Worm (Caenorhabditis elegans): ENCODE results near the gene nspb-8.
"Not testable (repeated sequence)": the region's sequence is repeated elsewhere in the genome, so short reads cannot be mapped to it uniquely, and the experiment has no call there.

DNA sequence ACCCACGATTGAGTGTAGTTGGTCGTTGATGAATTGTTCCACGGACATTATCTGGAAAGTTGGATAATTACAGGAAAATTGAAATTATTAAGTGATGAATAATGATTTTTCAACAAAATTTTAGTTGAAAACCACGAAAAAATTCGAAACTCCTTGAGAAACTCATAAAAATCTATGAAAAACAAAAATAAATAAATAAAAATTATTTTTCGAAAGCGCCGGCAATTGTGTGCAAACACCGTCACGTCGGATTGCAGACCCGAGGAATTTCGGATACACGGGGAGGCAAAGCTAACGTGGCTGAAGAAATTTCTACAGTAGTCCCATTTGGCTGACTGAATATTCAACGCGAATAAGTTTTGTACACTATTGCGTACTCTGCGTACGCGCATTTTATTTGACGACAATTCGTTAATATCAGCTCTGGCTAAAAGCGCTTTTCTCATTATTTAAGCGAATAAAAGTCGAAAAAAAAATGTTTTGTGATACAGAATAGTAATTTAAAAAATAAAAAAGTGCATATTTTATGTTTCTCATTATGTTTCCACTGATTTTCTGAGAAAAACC, 18.8 kb downstream of the nspb-8 start, which contains the start of gene mog-4:
- TF ChIP-seq unc-42 (tag; optimal IDR thresholded peaks at IDR 0.05) (peak; percentile 89), ceh-18 (tag; optimal IDR thresholded peaks at IDR 0.05) (peak; percentile 85), unc-3 (GFP tag; conservative IDR thresholded peaks at IDR 0.05) (peak; percentile 62; the same call in 1 of the 2 replicates), ceh-2 (tag; optimal IDR thresholded peaks at IDR 0.05) (peak; percentile 65)
- TF ChIP-seq fkh-10 (GFP tag; optimal IDR thresholded peaks at IDR 0.05); fkh-6 (tag; optimal IDR thresholded peaks at IDR 0.05); unc-3 (tag; optimal IDR thresholded peaks at IDR 0.05); nhr-11 (tag; optimal IDR thresholded peaks at IDR 0.05); dmd-4 (tag; optimal IDR thresholded peaks at IDR 0.05; ENCODE audit: borderline replicate concordance): not testable (repeated sequence)

Measured in whole organism, late embryonic.